Worm (Caenorhabditis elegans) whole organism, L4 larva: ENCODE measurements around the gene F22E5.1.
"Not testable (repeated sequence)": the region's sequence is repeated elsewhere in the genome, so short reads cannot be mapped to it uniquely, and the experiment has no call there.

ENCODE experiments used
- D1046.2 ChIP-seq: fragments of 200-800 bp; sonication (Bioruptor generic); IDR thresholded peaks from 2 replicates; pipeline ENCODE4 v1.3.6; 2022; ENCODE audit warnings: missing genetic modification characterization, missing compliant biosample characterization
- F26F4.8 ChIP-seq: fragments of 200-800 bp; sonication (Bioruptor generic); conservative IDR thresholded peaks from 2 replicates; pipeline ENCODE4 v1.3.6; 2022; ENCODE audit warnings: missing genetic modification characterization, missing compliant biosample characterization
- R02D3.7 ChIP-seq: fragments of 150-350 bp; sonication (generic microtip); optimal IDR thresholded peaks from 3 replicates; lab custom pipeline; 2014; ENCODE audit warnings: missing biosample characterization, missing genetic modification characterization
- Y48G9A.11 ChIP-seq: fragments of 200-800 bp; sonication (Bioruptor generic); IDR thresholded peaks from 2 replicates; pipeline ENCODE4 v1.3.6; 2022; ENCODE audit warnings: missing genetic modification reagents, missing genetic modification characterization, missing compliant biosample characterization
- Y5F2A.4 ChIP-seq: fragments of 200-800 bp; sonication (Bioruptor generic); optimal IDR thresholded peaks from 2 replicates; lab custom pipeline; 2018; ENCODE audit warnings: mild to moderate bottlenecking, missing genetic modification characterization, missing compliant biosample characterization
- aha-1 ChIP-seq: fragments of 150-350 bp; peaks from one replicate; lab custom pipeline; 2014; ENCODE audit warnings: missing biosample characterization, missing genetic modification characterization
- ces-1 ChIP-seq: fragments of 150-350 bp; sonication (generic microtip); optimal IDR thresholded peaks from 4 replicates; lab custom pipeline; 2014; ENCODE audit warnings: missing biosample characterization, missing genetic modification reagents, missing genetic modification characterization
- daf-19 ChIP-seq: fragments of 200-800 bp; sonication (Bioruptor generic); conservative IDR thresholded peaks from 2 replicates; pipeline ENCODE4 v1.3.6; 2022; ENCODE audit warnings: missing genetic modification characterization, missing compliant biosample characterization
- dmd-6 ChIP-seq: fragments of 200-800 bp; sonication (Bioruptor generic); IDR thresholded peaks from 2 replicates; pipeline ENCODE4 v1.3.6; 2022; ENCODE audit warnings: missing genetic modification reagents, missing genetic modification characterization, missing compliant biosample characterization
- egl-43 ChIP-seq: fragments of 200-800 bp; sonication (Bioruptor generic); IDR thresholded peaks from 2 replicates; pipeline ENCODE4 v1.3.6; 2022; ENCODE audit warnings: missing genetic modification reagents, missing genetic modification characterization, missing compliant biosample characterization
- hlh-11 ChIP-seq: fragments of 200-800 bp; sonication (Bioruptor generic); optimal IDR thresholded peaks from 2 replicates; lab custom pipeline; 2018; ENCODE audit warnings: mild to moderate bottlenecking, missing genetic modification characterization, missing compliant biosample characterization
- hmg-1.1 ChIP-seq: fragments of 200-800 bp; sonication (Bioruptor generic); IDR thresholded peaks from 2 replicates; pipeline ENCODE4 v1.3.6; 2022; ENCODE audit warnings: missing genetic modification reagents, missing genetic modification characterization, missing compliant biosample characterization
- jun-1 ChIP-seq: fragments of 150-350 bp; optimal IDR thresholded peaks from 2 replicates; lab custom pipeline; 2014; ENCODE audit warnings: missing biosample characterization, missing genetic modification reagents, missing genetic modification characterization
- lin-1 ChIP-seq: fragments of 200-800 bp; sonication (Bioruptor generic); IDR thresholded peaks from 2 replicates; pipeline ENCODE4 v1.3.6; 2022; ENCODE audit warnings: missing genetic modification reagents, missing genetic modification characterization, missing compliant biosample characterization
- lin-38 ChIP-seq: fragments of 200-800 bp; sonication (Bioruptor generic); IDR thresholded peaks from 2 replicates; pipeline ENCODE4 v1.3.6; 2022; ENCODE audit warnings: missing genetic modification reagents, missing genetic modification characterization, missing compliant biosample characterization
- madf-9 ChIP-seq: fragments of 200-800 bp; sonication (Bioruptor generic); conservative IDR thresholded peaks from 2 replicates; pipeline ENCODE4 v1.3.6; 2022; ENCODE audit warnings: missing genetic modification reagents, missing genetic modification characterization, missing compliant biosample characterization
- mdt-29 ChIP-seq: fragments of 200-800 bp; sonication (Bioruptor generic); IDR thresholded peaks from 2 replicates; pipeline ENCODE4 v1.3.6; 2022; ENCODE audit warnings: missing genetic modification reagents, missing genetic modification characterization, missing compliant biosample characterization
- mxl-2 ChIP-seq: fragments of 200-800 bp; sonication (Bioruptor generic); conservative IDR thresholded peaks from 2 replicates; pipeline ENCODE4 v1.3.6; 2022; ENCODE audit warnings: missing genetic modification reagents, missing genetic modification characterization, missing compliant biosample characterization
- nhr-102 ChIP-seq: sonication (generic microtip); optimal IDR thresholded peaks from 2 replicates; lab custom pipeline; 2016; ENCODE audit warnings: mild to moderate bottlenecking, missing genetic modification characterization, moderate library complexity, missing compliant biosample characterization
- nhr-11 ChIP-seq: fragments of 150-350 bp; optimal IDR thresholded peaks from 2 replicates; lab custom pipeline; 2014; ENCODE audit warnings: missing biosample characterization, missing genetic modification characterization
- nhr-28 ChIP-seq: fragments of 150-350 bp; optimal IDR thresholded peaks from 2 replicates; lab custom pipeline; 2014; ENCODE audit warnings: missing biosample characterization, missing genetic modification characterization
- nhr-41 ChIP-seq: fragments of 200-800 bp; sonication (Bioruptor generic); IDR thresholded peaks from 2 replicates; pipeline ENCODE4 v1.3.6; 2022; ENCODE audit warnings: missing genetic modification reagents, missing genetic modification characterization, missing compliant biosample characterization
- nhr-48 ChIP-seq: sonication (generic microtip); optimal IDR thresholded peaks from 2 replicates; lab custom pipeline; 2016; ENCODE audit warnings: mild to moderate bottlenecking, missing genetic modification characterization, missing compliant biosample characterization
- nhr-77 ChIP-seq: fragments of 150-350 bp; optimal IDR thresholded peaks from 2 replicates; lab custom pipeline; 2014; ENCODE audit warnings: missing biosample characterization, missing genetic modification characterization
- pha-4 ChIP-seq, 2 experiments: fragments of 150-350 bp in 1 of 2; fragments of 200-800 bp in 1 of 2; sonication (Bioruptor generic) in 1 of 2; IDR thresholded peaks in 1 of 2; optimal IDR thresholded peaks in 1 of 2; 2 replicates each; pipeline versions ENCODE4 v1.3.6 to Lab custom; 2014 to 2022; ENCODE audit warnings: missing genetic modification characterization in 2 of 2, missing genetic modification reagents in 2 of 2, missing biosample characterization in 1 of 2, missing compliant biosample characterization in 1 of 2
- php-3 ChIP-seq: fragments of 200-800 bp; sonication (Bioruptor generic); IDR thresholded peaks from 2 replicates; pipeline ENCODE4 v1.3.6; 2022; ENCODE audit warnings: missing genetic modification reagents, missing genetic modification characterization, missing compliant biosample characterization
- pqm-1 ChIP-seq: sonication (generic microtip); optimal IDR thresholded peaks from 2 replicates; lab custom pipeline; 2017; ENCODE audit warnings: missing biosample characterization, missing genetic modification characterization
- saeg-2 ChIP-seq: fragments of 200-800 bp; sonication (Bioruptor generic); IDR thresholded peaks from 2 replicates; pipeline ENCODE4 v1.3.6; 2022; ENCODE audit warnings: missing genetic modification reagents, missing genetic modification characterization, missing compliant biosample characterization
- skn-1 ChIP-seq: fragments of 150-350 bp; optimal IDR thresholded peaks from 2 replicates; lab custom pipeline; 2014; ENCODE audit warnings: missing biosample characterization, missing genetic modification characterization
- unc-39 ChIP-seq: sonication (generic microtip); optimal IDR thresholded peaks from 2 replicates; lab custom pipeline; 2017; ENCODE audit warnings: missing biosample characterization, missing genetic modification characterization
- zip-11 ChIP-seq: fragments of 200-800 bp; sonication (Bioruptor generic); IDR thresholded peaks from 2 replicates; pipeline ENCODE4 v1.3.6; 2022; ENCODE audit warnings: missing genetic modification characterization, missing compliant biosample characterization
- zip-2 ChIP-seq: fragments of 150-350 bp; optimal IDR thresholded peaks from 2 replicates; lab custom pipeline; 2014; ENCODE audit warnings: missing biosample characterization, missing genetic modification characterization
- ztf-7 ChIP-seq: fragments of 150-350 bp; optimal IDR thresholded peaks from 2 replicates; lab custom pipeline; 2014; ENCODE audit warnings: missing biosample characterization, missing genetic modification characterization

Gene F22E5.1

DNA sequence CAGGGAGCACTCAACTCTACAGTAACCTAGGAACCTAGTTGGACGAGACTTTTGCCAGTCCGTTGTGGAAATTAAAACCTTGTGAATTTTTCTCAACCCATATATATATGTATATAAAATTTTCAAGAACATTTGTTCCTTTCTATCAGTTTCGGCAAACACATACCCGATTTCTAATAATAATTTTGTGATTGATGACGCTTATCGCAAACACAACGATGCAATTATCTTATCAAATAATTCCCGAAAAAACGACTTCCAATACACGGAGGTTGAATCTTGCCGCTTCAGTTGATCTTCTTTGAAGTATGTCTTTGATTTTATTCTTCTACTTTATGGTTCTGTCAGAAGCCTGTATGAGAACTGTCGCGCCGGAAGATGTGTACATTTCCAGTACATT is 8.5 kb upstream of the F22E5.1 start, which contains the start of gene F22E5.2:
Gene F22E5.2, plus strand, starts transcription at position 301 of the 400 bp plus-strand sequence.
- peak; percentile 26 for TF ChIP-seq aha-1 (tag; lab: Kevin White, UChicago)
- TF ChIP-seq, all 104 proteins: peak for 1; not testable (repeated sequence) for 103

DNA sequence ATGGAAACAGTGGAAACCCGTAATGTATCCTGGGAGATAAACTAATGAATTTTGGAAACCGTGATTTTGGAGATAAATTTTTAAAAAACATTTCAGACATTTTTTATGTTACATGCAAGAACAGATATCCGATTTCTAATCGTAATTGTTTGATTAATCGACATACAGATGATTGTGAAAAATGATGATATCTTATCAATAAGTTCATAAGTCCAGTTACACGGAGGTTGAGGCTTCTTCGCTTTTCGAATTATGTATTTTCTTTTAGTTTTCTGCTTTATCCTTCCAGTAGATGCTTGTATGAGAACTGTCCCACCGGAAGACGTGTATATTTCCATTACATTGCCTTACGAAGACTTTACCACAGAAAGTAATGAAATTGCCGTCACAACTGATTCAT is 8.0 kb upstream of the F22E5.1 start, which contains the start of gene F22E5.22:
Gene F22E5.22, plus strand, starts transcription at position 301 of the 400 bp plus-strand sequence.
- no peak for TF ChIP-seq ces-1 (GFP tag; lab: Kevin White, UChicago)
- TF ChIP-seq D1046.2 (GFP tag; lab: Robert Waterston, UW), result no peak
- TF ChIP-seq lin-38, result no peak
- no peak for TF ChIP-seq saeg-2 (GFP tag; lab: Robert Waterston, UW)
- no peak for TF ChIP-seq skn-1 (tag; lab: Kevin White, UChicago)
- TF ChIP-seq ztf-7 (tag; lab: Kevin White, UChicago), result no peak
- no peak for TF ChIP-seq Y48G9A.11
- TF ChIP-seq, all 104 proteins: peak for 0

DNA sequence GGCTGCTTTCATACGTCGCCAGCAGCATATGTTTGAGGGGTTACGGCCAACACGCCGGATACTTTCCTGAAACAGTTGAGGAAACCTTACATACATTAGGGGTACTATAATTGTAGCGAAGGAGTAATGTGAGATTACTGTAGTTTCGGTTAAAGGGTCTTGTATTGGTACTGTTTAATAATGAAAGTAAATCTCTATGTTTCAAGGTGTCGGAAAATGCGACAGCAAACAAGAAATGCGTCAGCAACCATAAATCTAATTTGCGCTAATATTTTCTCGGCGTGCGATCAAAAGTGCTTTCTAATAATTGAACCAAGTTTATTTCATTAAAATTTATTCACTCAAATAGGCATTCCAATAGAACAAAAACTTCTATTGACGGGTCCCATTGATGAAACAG is 1.3 kb upstream of the F22E5.1 start, which contains the start of gene sri-57:
Gene sri-57, minus strand, starts transcription at position 101 of the 400 bp plus-strand sequence.
- not testable (repeated sequence) for TF ChIP-seq R02D3.7, nhr-11, daf-19

DNA sequence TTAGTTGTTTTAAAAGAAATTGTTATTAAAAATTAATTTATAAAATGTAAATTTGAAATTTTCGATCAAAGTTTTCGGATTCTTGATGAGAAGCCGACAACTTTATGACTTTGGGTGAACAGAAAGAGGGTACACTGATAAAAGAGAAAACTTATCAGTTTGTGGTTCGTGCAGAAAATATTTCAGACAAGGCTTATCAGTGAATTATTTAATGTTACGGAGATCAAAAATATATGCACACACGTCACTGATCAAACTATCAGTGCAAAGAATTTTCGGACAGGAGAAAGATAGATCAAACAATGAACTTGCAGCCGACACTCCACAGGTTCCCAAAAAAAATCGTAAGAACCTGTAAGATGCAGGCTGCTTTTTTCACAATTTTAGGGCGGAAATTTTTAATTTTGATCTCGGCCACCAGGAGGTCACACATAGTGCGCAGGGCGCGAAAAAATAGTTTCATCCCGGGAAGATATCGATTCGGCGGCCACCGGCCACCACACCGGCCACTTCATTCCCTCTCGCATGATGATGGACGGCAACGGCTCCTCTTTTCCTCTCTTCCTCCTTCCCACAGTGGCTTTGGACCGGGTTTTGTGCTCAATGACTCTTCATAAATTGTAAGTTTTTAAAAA is 4.1 kb downstream of the F22E5.1 start, which contains the start of gene F22E5.17:
Gene F22E5.17, plus strand, starts transcription at position 508 of the 635 bp plus-strand sequence.
- TF ChIP-seq zip-11 (GFP tag; lab: Robert Waterston, UW), result no peak
- TF ChIP-seq hlh-11 (tag; lab: Kevin White, UChicago), result peak; percentile 63
- no peak for TF ChIP-seq unc-39
- peak; percentile 94 for TF ChIP-seq pqm-1
- TF ChIP-seq php-3, result peak; percentile 48; the same call in 1 of the 2 replicates
- no peak for TF ChIP-seq nhr-41 (GFP tag; lab: Robert Waterston, UW)
- 0 out of 2 replicates have a peak, but pooled peaks have one; percentile 12 for TF ChIP-seq lin-1 (GFP tag; lab: Robert Waterston, UW)
- 0 out of 2 replicates have a peak, but pooled peaks have one; percentile 41 for TF ChIP-seq egl-43 (GFP tag; lab: Robert Waterston, UW)
- peak; percentile 33 for TF ChIP-seq nhr-48 (tag; lab: Kevin White, UChicago)
- TF ChIP-seq dmd-6 (GFP tag; lab: Robert Waterston, UW), result peak; percentile 92
- peak; percentile 88 for TF ChIP-seq nhr-28 (tag; lab: Kevin White, UChicago)
- peak; percentile 7 for TF ChIP-seq nhr-77
- TF ChIP-seq mxl-2 (GFP tag; lab: Robert Waterston, UW), result no peak
- peak; percentile 22 for TF ChIP-seq nhr-102

DNA sequence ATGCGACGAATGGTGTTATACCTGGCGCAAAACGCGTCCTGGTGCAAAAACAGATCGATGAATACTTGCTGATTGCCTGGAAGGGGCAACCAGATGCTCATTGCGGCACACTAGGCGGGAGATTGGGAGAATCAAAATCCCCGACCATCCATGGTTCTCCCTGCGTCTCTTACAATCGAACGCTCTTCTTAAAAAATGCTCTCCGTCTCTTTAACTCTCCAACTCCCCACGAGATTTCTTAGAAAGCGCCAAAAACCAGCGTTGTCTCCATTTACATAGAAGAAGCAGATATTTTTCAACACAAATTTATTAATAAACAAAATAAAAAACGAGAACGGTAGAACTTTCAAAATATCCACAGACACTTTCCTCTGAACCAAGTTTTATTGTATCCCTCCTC is 7.5 kb downstream of the F22E5.1 start, which contains the start of gene F34D6.1:
Gene F34D6.1, minus strand, starts transcription at position 101 of the 400 bp plus-strand sequence.
- TF ChIP-seq hmg-1.1 (no peak), jun-1 (tag; lab: Kevin White, UChicago) (no peak), aha-1 (tag; lab: Kevin White, UChicago) (peak; percentile 36)

DNA sequence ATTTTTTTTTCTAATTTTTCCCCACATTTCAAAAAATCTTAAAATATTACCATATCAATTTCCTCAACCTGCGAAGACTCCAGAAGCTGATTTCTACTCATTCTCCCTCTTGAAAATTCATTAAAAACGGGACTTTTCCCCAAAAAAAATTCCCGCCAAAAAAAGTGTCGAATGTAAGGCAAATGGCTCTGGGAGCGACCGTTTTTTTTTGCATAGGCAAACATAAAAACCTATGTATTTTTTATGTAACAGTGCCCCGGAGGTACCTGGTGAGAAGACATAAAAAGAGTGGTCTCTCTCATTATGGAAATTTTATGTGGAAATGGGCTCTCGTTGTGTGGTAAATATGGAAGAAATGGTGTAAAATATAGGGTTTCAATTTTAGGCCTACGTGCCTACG is 10.6 kb downstream of the F22E5.1 start, which contains the start of gene ceh-87:
Gene ceh-87, minus strand, starts transcription at position 101 of the 400 bp plus-strand sequence.
- no peak for TF ChIP-seq zip-2
- no peak for TF ChIP-seq mdt-29 (GFP tag; lab: Robert Waterston, UW)
- TF ChIP-seq Y5F2A.4 (GFP tag; lab: Kevin White, UChicago), result no peak
- no peak for TF ChIP-seq madf-9
- TF ChIP-seq pha-4 (GFP tag; IDR thresholded peaks at IDR 0.05; lab: Robert Waterston, UW), result no peak
- TF ChIP-seq pha-4 (tag; optimal IDR thresholded peaks at IDR 0.05; lab: Kevin White, UChicago), result no peak
- TF ChIP-seq F26F4.8 (GFP tag; lab: Robert Waterston, UW), result no peak
- TF ChIP-seq ztf-7 (tag; lab: Kevin White, UChicago), result no peak
